Fruit fly (Drosophila melanogaster) whole organism, pupa: ENCODE results near the gene HDAC4.

Experiments
- CG12605 ChIP-seq: fragments of 200-800 bp; sonication (Bioruptor generic); IDR thresholded peaks from 2 replicates; pipeline ENCODE4 v1.3.6; 2022; ENCODE audit warnings: missing biosample characterization, missing genetic modification characterization
- CG13204 ChIP-seq: fragments of 200-800 bp; sonication (Bioruptor generic); optimal IDR thresholded peaks from 2 replicates; lab custom pipeline; 2018; ENCODE audit warnings: missing biosample characterization, mild to moderate bottlenecking, missing genetic modification characterization, moderate library complexity
- CG14655 ChIP-seq: fragments of 200-800 bp; sonication (Bioruptor generic); optimal IDR thresholded peaks from 3 replicates; lab custom pipeline; 2017; ENCODE audit warnings: mild to moderate bottlenecking, missing biosample characterization, missing genetic modification reagents, missing genetic modification characterization
- CG32121 ChIP-seq: fragments of 200-800 bp; sonication (Bioruptor generic); IDR thresholded peaks from 2 replicates; pipeline ENCODE4 v1.3.6; 2022; ENCODE audit warnings: missing biosample characterization, missing genetic modification characterization
- CG8301 ChIP-seq: fragments of 200-800 bp; sonication (Bioruptor generic); optimal IDR thresholded peaks from 2 replicates; lab custom pipeline; 2018; ENCODE audit warnings: missing biosample characterization, mild to moderate bottlenecking, missing genetic modification characterization
- CG9948 ChIP-seq: fragments of 200-800 bp; sonication (Bioruptor generic); optimal IDR thresholded peaks from 2 replicates; lab custom pipeline; 2018; ENCODE audit warnings: missing biosample characterization, mild to moderate bottlenecking, missing genetic modification characterization, moderate library complexity
- D1 ChIP-seq: fragments of 200-800 bp; sonication (Bioruptor generic); optimal IDR thresholded peaks from 2 replicates; lab custom pipeline; 2018; ENCODE audit warnings: missing biosample characterization, mild to moderate bottlenecking, missing genetic modification characterization, moderate library complexity
- Ets98B ChIP-seq: fragments of 200-800 bp; sonication (Bioruptor generic); IDR thresholded peaks from 2 replicates; pipeline ENCODE4 v1.3.6; 2022; ENCODE audit warnings: missing biosample characterization, missing genetic modification characterization
- Pif1A ChIP-seq: fragments of 200-800 bp; sonication (Bioruptor generic); optimal IDR thresholded peaks from 3 replicates; lab custom pipeline; 2016; ENCODE audit warnings: missing biosample characterization, missing genetic modification characterization

DNA sequence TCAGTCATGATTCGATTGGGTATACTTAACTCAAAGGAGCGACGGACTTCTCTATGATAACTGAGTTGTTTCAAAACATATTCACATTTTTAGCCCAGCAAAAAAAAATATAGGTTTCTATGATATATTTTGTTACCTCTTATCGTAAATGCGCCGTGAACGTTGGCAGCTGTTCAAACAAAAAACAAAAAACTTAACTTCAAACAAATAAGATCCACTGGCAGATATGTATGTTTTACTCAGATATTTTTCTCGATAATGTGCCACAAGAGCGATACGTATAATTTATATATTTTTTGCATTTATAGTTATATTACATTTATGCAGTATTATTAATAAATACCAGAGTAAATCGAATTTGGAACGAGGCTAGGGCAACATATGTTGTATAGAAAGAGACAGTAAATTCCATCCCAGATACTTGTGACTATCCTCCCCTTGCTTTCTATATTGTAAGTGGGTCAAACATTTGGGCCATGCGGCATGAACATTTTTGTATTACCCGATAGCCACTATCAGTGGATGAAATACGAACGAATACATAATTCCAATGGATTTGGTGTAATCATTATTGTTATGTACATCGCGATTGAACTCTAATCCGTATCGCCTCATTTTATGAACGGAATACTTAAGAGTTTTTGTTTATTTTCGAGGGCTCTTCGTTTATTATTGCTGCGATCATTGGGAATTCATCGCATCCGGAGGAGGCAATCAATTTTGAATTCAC lies 48.8 kb downstream of the HDAC4 start, which contains the start of gene CG32639:
- TF ChIP-seq CG12605 (GFP tag; lab: Robert Waterston, UW) = no peak
- TF ChIP-seq CG8301 (tag; lab: Kevin White, UChicago) = no peak
- TF ChIP-seq CG13204 (GFP tag; lab: Kevin White, UChicago) = no peak
- TF ChIP-seq Pif1A (GFP tag; lab: Kevin White, UChicago) = no peak
- TF ChIP-seq CG9948 = no peak
- TF ChIP-seq CG14655 (GFP tag; lab: Kevin White, UChicago) = no peak
- TF ChIP-seq Ets98B = no peak
- no peak for TF ChIP-seq CG32121 (GFP tag; lab: Robert Waterston, UW)
- no peak for TF ChIP-seq D1 (tag; lab: Kevin White, UChicago)
